Fruit fly (Drosophila melanogaster) whole organism, embryonic: ENCODE measurements around the gene msb1l.

Experiments used
- Bgb ChIP-seq: fragments of 200-800 bp; sonication (Bioruptor generic); IDR thresholded peaks from 2 replicates; pipeline ENCODE4 v1.3.6; 2022; ENCODE audit warnings: missing biosample characterization, missing genetic modification characterization; ENCODE audit not compliant: partially characterized antibody
- C15 ChIP-seq: fragments of 200-800 bp; sonication (Bioruptor generic); IDR thresholded peaks from 3 replicates; pipeline ENCODE4 v1.3.6; 2022; ENCODE audit warnings: missing biosample characterization, missing genetic modification characterization
- CG10147 ChIP-seq: fragments of 200-800 bp; sonication (Bioruptor generic); optimal IDR thresholded peaks from 2 replicates; lab custom pipeline; 2019; ENCODE audit warnings: missing biosample characterization, mild to moderate bottlenecking, missing genetic modification characterization, moderate library complexity
- CG10274 ChIP-seq: fragments of 200-800 bp; sonication (Bioruptor generic); optimal IDR thresholded peaks from 3 replicates; lab custom pipeline; 2017; ENCODE audit warnings: missing biosample characterization, mild to moderate bottlenecking, missing genetic modification characterization
- CG11247 ChIP-seq: fragments of 200-800 bp; sonication (Bioruptor generic); IDR thresholded peaks from 2 replicates; pipeline ENCODE4 v1.3.6; 2022; ENCODE audit warnings: missing biosample characterization, missing genetic modification characterization
- CG13894 ChIP-seq: fragments of 200-800 bp; sonication (Bioruptor generic); optimal IDR thresholded peaks from 3 replicates; lab custom pipeline; 2018; ENCODE audit warnings: missing biosample characterization, mild to moderate bottlenecking, missing genetic modification characterization, moderate library complexity
- CG14050 ChIP-seq: fragments of 200-800 bp; sonication (Bioruptor generic); IDR thresholded peaks from 3 replicates; pipeline ENCODE4 v1.3.6; 2022; ENCODE audit warnings: missing biosample characterization, missing genetic modification characterization
- CG14667 ChIP-seq: fragments of 200-800 bp; sonication (Bioruptor generic); IDR thresholded peaks from 2 replicates; pipeline ENCODE4 v1.3.6; 2022; ENCODE audit warnings: missing biosample characterization, missing genetic modification characterization
- CG17912 ChIP-seq: fragments of 200-800 bp; sonication (Bioruptor generic); optimal IDR thresholded peaks from 2 replicates; lab custom pipeline; 2018; ENCODE audit warnings: missing biosample characterization, mild to moderate bottlenecking, missing genetic modification characterization
- CG30020 ChIP-seq: fragments of 200-800 bp; optimal IDR thresholded peaks from 2 replicates; lab custom pipeline; 2019; ENCODE audit warnings: missing biosample characterization, mild to moderate bottlenecking, missing genetic modification characterization, moderate library complexity
- CG31441 ChIP-seq: fragments of 200-800 bp; sonication (Bioruptor generic); IDR thresholded peaks from 2 replicates; pipeline ENCODE4 v1.3.6; 2022; ENCODE audit warnings: missing biosample characterization, missing genetic modification characterization
- CG3163 ChIP-seq: fragments of 200-800 bp; sonication (Bioruptor generic); optimal IDR thresholded peaks from 3 replicates; lab custom pipeline; 2016; ENCODE audit warnings: missing biosample characterization, missing genetic modification characterization
- CG3281 ChIP-seq: fragments of 200-800 bp; sonication (Bioruptor generic); optimal IDR thresholded peaks from 3 replicates; lab custom pipeline; 2017; ENCODE audit warnings: missing biosample characterization, mild to moderate bottlenecking, missing genetic modification characterization
- CG33557 ChIP-seq: fragments of 200-800 bp; sonication (Bioruptor generic); optimal IDR thresholded peaks from 2 replicates; lab custom pipeline; 2019; ENCODE audit warnings: missing biosample characterization, mild to moderate bottlenecking, missing genetic modification characterization, moderate library complexity
- CG3407 ChIP-seq: fragments of 200-800 bp; sonication (Bioruptor generic); optimal IDR thresholded peaks from 2 replicates; lab custom pipeline; 2018; ENCODE audit warnings: missing biosample characterization, mild to moderate bottlenecking, missing genetic modification characterization
- CG4328 ChIP-seq: fragments of 200-800 bp; sonication (Bioruptor generic); optimal IDR thresholded peaks from 3 replicates; lab custom pipeline; 2017; ENCODE audit warnings: missing biosample characterization, missing genetic modification reagents, missing genetic modification characterization
- CG7745 ChIP-seq: fragments of 200-800 bp; sonication (Bioruptor generic); optimal IDR thresholded peaks from 2 replicates; lab custom pipeline; 2018; ENCODE audit warnings: missing biosample characterization, mild to moderate bottlenecking, missing genetic modification characterization, moderate library complexity
- D19B ChIP-seq: fragments of 200-800 bp; sonication (Bioruptor generic); optimal IDR thresholded peaks from 2 replicates; lab custom pipeline; 2017; ENCODE audit warnings: missing biosample characterization, mild to moderate bottlenecking, missing genetic modification characterization
- E2f2 ChIP-seq: fragments of 200-800 bp; sonication (Bioruptor generic); IDR thresholded peaks from 2 replicates; pipeline ENCODE4 v1.3.6; 2022; ENCODE audit warnings: missing biosample characterization, missing genetic modification characterization
- ERR ChIP-seq: fragments of 200-800 bp; sonication (Bioruptor generic); optimal IDR thresholded peaks from 2 replicates; lab custom pipeline; 2016; ENCODE audit warnings: missing biosample characterization, missing genetic modification characterization
- Eip74EF ChIP-seq, 2 experiments: fragments of 200-800 bp in 1 of 2; fragments of >200 bp in 1 of 2; sonication (Bioruptor generic) in 1 of 2; optimal IDR thresholded peaks; 2 replicates each; lab custom pipeline; 2017 to 2019; ENCODE audit warnings: missing biosample characterization in 2 of 2, missing genetic modification characterization in 2 of 2, mild to moderate bottlenecking in 1 of 2, moderate library complexity in 1 of 2
- HLHmδ ChIP-seq: fragments of 200-800 bp; sonication (Bioruptor generic); optimal IDR thresholded peaks from 2 replicates; lab custom pipeline; 2018; ENCODE audit warnings: missing biosample characterization, mild to moderate bottlenecking, missing genetic modification characterization, moderate library complexity
- Lim3 ChIP-seq: fragments of 200-800 bp; sonication (Bioruptor generic); IDR thresholded peaks from 2 replicates; pipeline ENCODE4 v1.3.6; 2022; ENCODE audit warnings: missing biosample characterization, missing genetic modification characterization
- MBD-R2 ChIP-seq: fragments of 200-800 bp; sonication (Bioruptor generic); IDR thresholded peaks from 2 replicates; pipeline ENCODE4 v1.3.6; 2022; ENCODE audit warnings: missing biosample characterization, missing genetic modification characterization
- Mes4 ChIP-seq: fragments of 200-800 bp; sonication (Bioruptor generic); optimal IDR thresholded peaks from 2 replicates; lab custom pipeline; 2016; ENCODE audit warnings: missing biosample characterization, missing genetic modification characterization
- Mrtf ChIP-seq: fragments of 200-800 bp; sonication (Bioruptor generic); IDR thresholded peaks from 3 replicates; pipeline ENCODE4 v1.3.6; 2022; ENCODE audit warnings: missing biosample characterization, missing genetic modification characterization
- Opbp ChIP-seq: fragments of 200-800 bp; sonication (Bioruptor generic); IDR thresholded peaks from 3 replicates; pipeline ENCODE4 v1.3.6; 2022; ENCODE audit warnings: missing biosample characterization, missing genetic modification characterization; ENCODE audit not compliant: partially characterized antibody
- Side ChIP-seq: fragments of 200-800 bp; sonication (Bioruptor generic); optimal IDR thresholded peaks from 2 replicates; lab custom pipeline; 2016; ENCODE audit warnings: missing biosample characterization, missing genetic modification characterization
- Six4 ChIP-seq: fragments of 200-800 bp; sonication (Bioruptor generic); optimal IDR thresholded peaks from 2 replicates; lab custom pipeline; 2016; ENCODE audit warnings: missing biosample characterization, missing genetic modification characterization
- ab ChIP-seq: fragments of 200-800 bp; sonication (Bioruptor generic); optimal IDR thresholded peaks from 2 replicates; lab custom pipeline; 2016; ENCODE audit warnings: missing biosample characterization, missing genetic modification characterization
- bowl ChIP-seq: fragments of 200-800 bp; sonication (Bioruptor generic); IDR thresholded peaks from 2 replicates; pipeline ENCODE4 v1.3.6; 2022; ENCODE audit warnings: missing biosample characterization, missing genetic modification characterization
- disco-r ChIP-seq: fragments of 200-800 bp; sonication (Bioruptor generic); optimal IDR thresholded peaks from 2 replicates; lab custom pipeline; 2016; ENCODE audit warnings: missing biosample characterization, missing genetic modification characterization
- fd3F ChIP-seq: fragments of 200-800 bp; sonication (Bioruptor generic); optimal IDR thresholded peaks from 2 replicates; lab custom pipeline; 2018; ENCODE audit warnings: missing biosample characterization, mild to moderate bottlenecking, missing genetic modification characterization, moderate library complexity
- gem ChIP-seq: fragments of 200-800 bp; sonication (Bioruptor generic); optimal IDR thresholded peaks from 2 replicates; lab custom pipeline; 2019; ENCODE audit warnings: missing biosample characterization, mild to moderate bottlenecking, missing genetic modification characterization, moderate library complexity
- ham ChIP-seq: fragments of 200-800 bp; sonication (Bioruptor generic); IDR thresholded peaks from 2 replicates; pipeline ENCODE4 v1.3.6; 2022; ENCODE audit warnings: missing biosample characterization, missing genetic modification characterization
- her ChIP-seq: fragments of 200-800 bp; sonication (Bioruptor generic); optimal IDR thresholded peaks from 2 replicates; lab custom pipeline; 2016; ENCODE audit warnings: missing biosample characterization, missing genetic modification characterization
- kni ChIP-seq: fragments of 200-800 bp; sonication (Bioruptor generic); optimal IDR thresholded peaks from 3 replicates; lab custom pipeline; 2017; ENCODE audit warnings: mild to moderate bottlenecking, missing biosample characterization, missing genetic modification reagents, missing genetic modification characterization
- p53 ChIP-seq: fragments of 200-800 bp; sonication (Bioruptor generic); optimal IDR thresholded peaks from 2 replicates; lab custom pipeline; 2016; ENCODE audit warnings: missing biosample characterization, missing genetic modification characterization
- prd ChIP-seq, 3 experiments: fragments of >200 bp in 2 of 3; fragments of 200-800 bp in 1 of 3; sonication (Bioruptor generic) in 1 of 3; optimal IDR thresholded peaks in 2 of 3; IDR thresholded peaks in 1 of 3; 2 replicates in 2 of 3; 3 replicates in 1 of 3; pipeline versions ENCODE4 v1.3.6 to Lab custom; 2017 to 2022; ENCODE audit warnings: missing biosample characterization in 1 of 3, missing genetic modification characterization in 1 of 3
- sima ChIP-seq: fragments of 200-800 bp; sonication (Bioruptor generic); optimal IDR thresholded peaks from 2 replicates; lab custom pipeline; 2016; ENCODE audit warnings: missing biosample characterization, missing genetic modification characterization
- so ChIP-seq: fragments of 200-800 bp; sonication (Bioruptor generic); IDR thresholded peaks from 3 replicates; pipeline ENCODE4 v1.3.6; 2022; ENCODE audit warnings: missing biosample characterization, missing genetic modification characterization
- sqz ChIP-seq: fragments of 200-800 bp; sonication (Bioruptor generic); optimal IDR thresholded peaks from 3 replicates; lab custom pipeline; 2018; ENCODE audit warnings: missing biosample characterization, mild to moderate bottlenecking, missing genetic modification characterization
- tap ChIP-seq: fragments of 200-800 bp; optimal IDR thresholded peaks from 3 replicates; lab custom pipeline; 2019; ENCODE audit warnings: missing biosample characterization, mild to moderate bottlenecking, missing genetic modification characterization, moderate library complexity
- tio ChIP-seq: fragments of 200-800 bp; sonication (Bioruptor generic); optimal IDR thresholded peaks from 2 replicates; lab custom pipeline; 2017; ENCODE audit warnings: missing biosample characterization, missing genetic modification characterization, inconsistent platforms
- tll ChIP-seq, 2 experiments: fragments of 200-800 bp in 1 of 2; fragments of >200 bp in 1 of 2; sonication (Bioruptor generic) in 1 of 2; optimal IDR thresholded peaks; 2 replicates each; lab custom pipeline; 2017 to 2019; ENCODE audit warnings: missing biosample characterization in 2 of 2, missing genetic modification characterization in 2 of 2, mild to moderate bottlenecking in 1 of 2, moderate library complexity in 1 of 2
- unpg ChIP-seq: fragments of 200-800 bp; sonication (Bioruptor generic); optimal IDR thresholded peaks from 3 replicates; lab custom pipeline; 2018; ENCODE audit warnings: missing biosample characterization, mild to moderate bottlenecking, missing genetic modification characterization, moderate library complexity
- usp ChIP-seq: fragments of >200 bp; optimal IDR thresholded peaks from 2 replicates; lab custom pipeline; 2017; ENCODE audit warnings: missing biosample characterization, missing genetic modification characterization
- vvl ChIP-seq: fragments of 200-800 bp; sonication (Bioruptor generic); IDR thresholded peaks from 2 replicates; pipeline ENCODE4 v1.3.6; 2022; ENCODE audit warnings: missing biosample characterization, missing genetic modification characterization
- wdn ChIP-seq: fragments of 200-800 bp; sonication (Bioruptor generic); IDR thresholded peaks from 2 replicates; pipeline ENCODE4 v1.3.6; 2022; ENCODE audit warnings: missing biosample characterization, missing genetic modification characterization

Gene msb1l

dm6 chr2L:19533247-19533646 is 44.3 kb upstream of the msb1l start, which contains the start of gene CG33116 (continued):
- TF ChIP-seq Lim3 (GFP tag; lab: Robert Waterston, UW) (no peak), ham (GFP tag; lab: Robert Waterston, UW) (no peak), unpg (GFP tag; lab: Kevin White, UChicago) (peak; percentile 80), Mes4 (peak; percentile 53), MBD-R2 (GFP tag; lab: Robert Waterston, UW) (peak; percentile 96), D19B (GFP tag; lab: Kevin White, UChicago) (peak; percentile 47), CG13894 (tag; lab: Kevin White, UChicago) (peak; percentile 38), C15 (0 out of 3 replicates have a peak, but pooled peaks have one; percentile 22), ab (peak; percentile 26), bowl (GFP tag; lab: Robert Waterston, UW) (0 out of 2 replicates have a peak, but pooled peaks have one; percentile 52), HLHmδ (GFP tag; lab: Kevin White, UChicago) (peak; percentile 23), CG11247 (GFP tag; lab: Robert Waterston, UW) (peak; percentile 71), tio (GFP tag; lab: Kevin White, UChicago) (peak; percentile 70), CG4328 (GFP tag; lab: Kevin White, UChicago) (peak; percentile 38), CG10147 (GFP tag; lab: Kevin White, UChicago) (peak; percentile 45), gem (peak; percentile 85), CG14667 (no peak), E2f2 (peak; percentile 66), her (GFP tag; lab: Kevin White, UChicago) (peak; percentile 82), CG3163 (GFP tag; lab: Kevin White, UChicago) (peak; percentile 72), CG3407 (GFP tag; lab: Kevin White, UChicago) (peak; percentile 66), CG7745 (tag; lab: Kevin White, UChicago) (peak; percentile 14), ERR (GFP tag; lab: Kevin White, UChicago) (peak; percentile 60), CG31441 (GFP tag; lab: Robert Waterston, UW) (peak; percentile 85), Mrtf (GFP tag; lab: Robert Waterston, UW) (peak; percentile 40; the same call in 1 of the 3 replicates), Six4 (GFP tag; lab: Kevin White, UChicago) (peak; percentile 73), sqz (GFP tag; lab: Kevin White, UChicago) (peak; percentile 88), sima (GFP tag; lab: Kevin White, UChicago) (peak; percentile 1), disco-r (GFP tag; lab: Kevin White, UChicago) (peak; percentile 66), CG14050 (GFP tag; lab: Robert Waterston, UW) (peak; percentile 51), usp (no peak), Opbp (GFP tag; lab: Robert Waterston, UW) (peak; percentile 65; the same call in 2 of the 3 replicates), vvl (peak; percentile 87), prd (optimal IDR thresholded peaks at IDR 0.05; lab: Kevin White, UChicago) (no peak), prd (GFP tag; IDR thresholded peaks at IDR 0.05; lab: Robert Waterston, UW) (peak; percentile 76), tll (GFP tag; optimal IDR thresholded peaks at IDR 0.05; lab: Kevin White, UChicago) (no peak), tap (peak; percentile 74), Bgb (GFP tag; lab: Robert Waterston, UW) (peak; percentile 27; the same call in 1 of the 2 replicates), wdn (GFP tag; lab: Robert Waterston, UW) (peak; percentile 57; the same call in 1 of the 2 replicates), CG3281 (GFP tag; lab: Kevin White, UChicago) (peak; percentile 74), p53 (GFP tag; lab: Kevin White, UChicago) (peak; percentile 61), Eip74EF (GFP tag; optimal IDR thresholded peaks at IDR 0.05; lab: Kevin White, UChicago) (peak in 1 of 2 experiments; percentile 53), CG30020 (tag; lab: Kevin White, UChicago) (peak; percentile 61), Side (GFP tag; lab: Kevin White, UChicago) (peak; percentile 80), CG10274 (GFP tag; lab: Kevin White, UChicago) (peak; percentile 24), CG33557 (peak; percentile 81), kni (peak; percentile 12), CG17912 (peak; percentile 56), so (GFP tag; lab: Robert Waterston, UW) (peak; percentile 71; the same call in 2 of the 3 replicates), fd3F (GFP tag; lab: Kevin White, UChicago) (peak; percentile 10)
